Worm (Caenorhabditis elegans) whole organism, midembryonic: ENCODE results near the gene F58D12.3.

Experiments used
- T22C8.4 ChIP-seq: fragments of 200-800 bp; sonication (Bioruptor generic); IDR thresholded peaks from 2 replicates; pipeline ENCODE4 v1.3.6; 2022; ENCODE audit warnings: missing genetic modification characterization, missing compliant biosample characterization
- flt-1 ChIP-seq: fragments of 200-800 bp; sonication (Bioruptor generic); IDR thresholded peaks from 2 replicates; pipeline ENCODE4 v1.3.6; 2022; ENCODE audit warnings: missing genetic modification characterization, missing compliant biosample characterization
- tab-1 ChIP-seq: fragments of 200-800 bp; sonication (Bioruptor generic); IDR thresholded peaks from 2 replicates; pipeline ENCODE4 v1.3.6; 2022; ENCODE audit warnings: missing genetic modification characterization, missing compliant biosample characterization

- no peak for TF ChIP-seq T22C8.4 (GFP tag; lab: Robert Waterston, UW)
- no peak for TF ChIP-seq tab-1 (GFP tag; lab: Robert Waterston, UW)
- no peak for TF ChIP-seq flt-1
Measured at ce11 chrV:14094953-14095352, 37.3 kb downstream of the F58D12.3 start.
